Worm (Caenorhabditis elegans): ENCODE measurements around the gene nhr-39.

The nhr-39 gene

ce11 chrV:9303026-9303425 is at the start of gene nhr-39:
Gene nhr-39 (plus strand): TSS chrV:9303326.
- TF ChIP-seq hlh-1 (tag; optimal IDR thresholded peaks at IDR 0.05) (no peak), sptf-1 (tag; optimal IDR thresholded peaks at IDR 0.05) (no peak), mls-2 (tag; optimal IDR thresholded peaks at IDR 0.05) (no peak), unc-62 (GFP tag; optimal IDR thresholded peaks at IDR 0.05) (no peak), M03D4.4 (tag; optimal IDR thresholded peaks at IDR 0.05) (no peak), nhr-237 (tag; optimal IDR thresholded peaks at IDR 0.05) (no peak), zip-8 (tag; optimal IDR thresholded peaks at IDR 0.05) (no peak), sem-2 (GFP tag; optimal IDR thresholded peaks at IDR 0.05) (no peak), flh-1 (GFP tag; optimal IDR thresholded peaks at IDR 0.05) (no peak), nhr-76 (tag; optimal IDR thresholded peaks at IDR 0.05) (no peak), nhr-28 (tag; optimal IDR thresholded peaks at IDR 0.05) (no peak), ham-2 (GFP tag; optimal IDR thresholded peaks at IDR 0.05) (no peak), mep-1 (tag; optimal IDR thresholded peaks at IDR 0.05) (no peak), lsy-2 (tag; optimal IDR thresholded peaks at IDR 0.05) (no peak), ceh-43 (GFP tag; optimal IDR thresholded peaks at IDR 0.05) (no peak), elt-1 (tag; optimal IDR thresholded peaks at IDR 0.05; ENCODE audit: borderline replicate concordance, insufficient read depth) (no peak)

ce11 chrV:9254012-9254696 is 49.0 kb upstream of the nhr-39 start, which contains the start of gene F07C3.9:
Gene F07C3.9 (minus strand): TSS chrV:9254646.
- TF ChIP-seq drap-1 (GFP tag; optimal IDR thresholded peaks at IDR 0.05): no peak
- TF ChIP-seq mab-5 (tag; optimal IDR thresholded peaks at IDR 0.05): no peak
- TF ChIP-seq unc-39 (tag; optimal IDR thresholded peaks at IDR 0.05): no peak
- no peak for TF ChIP-seq ztf-11 (tag; optimal IDR thresholded peaks at IDR 0.05)
- no peak for TF ChIP-seq nhr-237 (tag; optimal IDR thresholded peaks at IDR 0.05)
- TF ChIP-seq mep-1 (tag; optimal IDR thresholded peaks at IDR 0.05): no peak

ce11 chrV:9255480-9255879 is 47.6 kb upstream of the nhr-39 start:
- no peak for TF ChIP-seq sptf-1 (tag; optimal IDR thresholded peaks at IDR 0.05)
- no peak for TF ChIP-seq snpc-4 (tag; optimal IDR thresholded peaks at IDR 0.05)
- TF ChIP-seq unc-120 (tag; optimal IDR thresholded peaks at IDR 0.05; ENCODE audit: poor library complexity, severe bottlenecking): no peak
- TF ChIP-seq ceh-43 (GFP tag; optimal IDR thresholded peaks at IDR 0.05): no peak
- TF ChIP-seq elt-1 (tag; optimal IDR thresholded peaks at IDR 0.05; ENCODE audit: borderline replicate concordance, insufficient read depth): no peak
- no peak for TF ChIP-seq M03D4.4 (tag; optimal IDR thresholded peaks at IDR 0.05)

- no peak for TF ChIP-seq snpc-4 (tag; optimal IDR thresholded peaks at IDR 0.05)
- TF ChIP-seq elt-3 (tag; optimal IDR thresholded peaks at IDR 0.05): no peak
- TF ChIP-seq hlh-1 (tag; optimal IDR thresholded peaks at IDR 0.05): no peak
- TF ChIP-seq ham-2 (GFP tag; optimal IDR thresholded peaks at IDR 0.05): no peak
- TF ChIP-seq mab-5 (tag; optimal IDR thresholded peaks at IDR 0.05): no peak
- no peak for TF ChIP-seq drap-1 (GFP tag; optimal IDR thresholded peaks at IDR 0.05)
- TF ChIP-seq lsy-2 (tag; optimal IDR thresholded peaks at IDR 0.05): no peak
- no peak for TF ChIP-seq bed-3 (GFP tag; optimal IDR thresholded peaks at IDR 0.05)
- no peak for TF ChIP-seq nhr-2 (tag; optimal IDR thresholded peaks at IDR 0.05)
- no peak for TF ChIP-seq mep-1 (tag; optimal IDR thresholded peaks at IDR 0.05)
- no peak for TF ChIP-seq ceh-43 (GFP tag; optimal IDR thresholded peaks at IDR 0.05)
- no peak for TF ChIP-seq unc-120 (tag; optimal IDR thresholded peaks at IDR 0.05; ENCODE audit: poor library complexity, severe bottlenecking)
- no peak for TF ChIP-seq ceh-39 (tag; optimal IDR thresholded peaks at IDR 0.05)
- no peak for TF ChIP-seq ces-1 (GFP tag; optimal IDR thresholded peaks at IDR 0.05)
- TF ChIP-seq unc-62 (GFP tag; optimal IDR thresholded peaks at IDR 0.05): no peak
- TF ChIP-seq nhr-237 (tag; optimal IDR thresholded peaks at IDR 0.05): no peak
- no peak for TF ChIP-seq unc-39 (tag; optimal IDR thresholded peaks at IDR 0.05)
- TF ChIP-seq lin-32 (GFP tag; optimal IDR thresholded peaks at IDR 0.05): no peak
- TF ChIP-seq ceh-83 (GFP tag; optimal IDR thresholded peaks at IDR 0.05): no peak
- no peak for TF ChIP-seq flh-1 (GFP tag; optimal IDR thresholded peaks at IDR 0.05)
Measured at ce11 chrV:9257467-9257866, 45.7 kb upstream of the nhr-39 start, which contains the start of gene F07C3.16. Gene F07C3.16 (minus strand): TSS chrV:9257567.

- no peak for TF ChIP-seq mab-5 (tag; optimal IDR thresholded peaks at IDR 0.05)
- TF ChIP-seq ceh-43 (GFP tag; optimal IDR thresholded peaks at IDR 0.05): no peak
- no peak for TF ChIP-seq lsy-2 (tag; optimal IDR thresholded peaks at IDR 0.05)
- TF ChIP-seq ceh-83 (GFP tag; optimal IDR thresholded peaks at IDR 0.05): no peak
- TF ChIP-seq unc-62 (GFP tag; optimal IDR thresholded peaks at IDR 0.05): no peak
- TF ChIP-seq drap-1 (GFP tag; optimal IDR thresholded peaks at IDR 0.05): no peak
- TF ChIP-seq mep-1 (tag; optimal IDR thresholded peaks at IDR 0.05): no peak
- TF ChIP-seq ceh-39 (tag; optimal IDR thresholded peaks at IDR 0.05): no peak
- TF ChIP-seq sptf-1 (tag; optimal IDR thresholded peaks at IDR 0.05): no peak
- no peak for TF ChIP-seq hlh-1 (tag; optimal IDR thresholded peaks at IDR 0.05)
- no peak for TF ChIP-seq nhr-28 (tag; optimal IDR thresholded peaks at IDR 0.05)
- no peak for TF ChIP-seq ham-2 (GFP tag; optimal IDR thresholded peaks at IDR 0.05)
Measured at ce11 chrV:9260411-9260810, 42.7 kb upstream of the nhr-39 start.

Data from whole organism, mixed stage, embryonic.